Fruit fly (Drosophila melanogaster): ENCODE measurements around the gene bur.

bur gene

DNA sequence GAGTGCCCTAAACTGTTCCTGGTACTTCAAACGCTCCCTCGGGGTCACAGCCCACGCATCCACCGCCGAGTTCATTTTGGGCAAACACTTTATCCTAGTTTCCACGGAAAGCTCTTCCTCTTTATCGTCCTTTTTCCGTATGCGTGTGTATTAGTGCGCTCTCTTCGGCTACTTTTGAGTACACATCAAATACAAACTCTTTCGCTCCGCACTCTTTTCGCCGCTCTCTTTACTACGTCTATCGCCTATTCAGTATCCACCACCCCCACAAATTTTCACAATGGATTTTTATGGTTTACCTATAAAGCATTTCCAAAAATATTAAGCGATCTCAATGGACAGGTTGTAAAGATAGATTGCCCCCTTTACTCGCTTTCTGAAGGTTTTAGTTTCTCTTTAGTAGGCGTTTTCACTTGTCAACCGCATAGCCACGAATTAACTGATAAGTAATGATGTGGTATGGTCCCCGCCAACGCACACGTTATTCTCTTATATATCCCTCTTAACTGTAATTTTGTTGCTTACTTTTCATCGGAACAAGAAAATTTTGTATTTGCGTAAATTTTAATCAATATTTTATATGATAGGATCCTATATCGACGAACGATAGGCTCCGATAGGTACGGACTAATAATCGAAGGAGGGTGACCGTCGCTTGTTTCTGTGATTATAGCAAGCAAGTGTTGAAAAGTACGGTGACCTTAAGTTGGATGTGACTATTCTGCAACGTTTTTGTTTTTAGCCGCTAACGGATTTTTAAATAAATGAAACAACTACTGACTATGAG, 37.6 kb downstream of the bur start, which contains the start of gene Dap160 (continued):
- TF ChIP-seq bsh (GFP tag; optimal IDR thresholded peaks at IDR 0.05): no peak

- TF ChIP-seq sob (GFP tag; IDR thresholded peaks at IDR 0.05): no peak
- no peak for TF ChIP-seq eyg (GFP tag; optimal IDR thresholded peaks at IDR 0.05)
- TF ChIP-seq bab2 (GFP tag; optimal IDR thresholded peaks at IDR 0.05): no peak
- no peak for TF ChIP-seq CG11093 (GFP tag; IDR thresholded peaks at IDR 0.05)
- no peak for TF ChIP-seq crc (GFP tag; optimal IDR thresholded peaks at IDR 0.05)
Measured at dm6 chr2L:21135764-21136163, 43.7 kb downstream of the bur start.

Data from whole organism, embryonic.